Fruit fly (Drosophila melanogaster) whole organism, larva: Measurements from ENCODE around the gene dpp.

Experiments used
- noc ChIP-seq: fragments of 200-800 bp; sonication (Bioruptor generic); optimal IDR thresholded peaks from 3 replicates; lab custom pipeline; 2019; ENCODE audit warnings: missing biosample characterization, mild to moderate bottlenecking, missing genetic modification characterization, moderate library complexity

The dpp gene

dm6 chr2L:2492692-2493626, 64.8 kb downstream of the dpp start, which contains the start of gene oaf:
oaf (plus strand) TSS chr2L:2492955.
- peak; percentile 24 for TF ChIP-seq noc (tag; lab: Kevin White, UChicago)

- no peak for TF ChIP-seq noc (tag; lab: Kevin White, UChicago)
Observed at dm6 chr2L:2494515-2495098, 66.4 kb downstream of the dpp start.

dm6 chr2L:2501823-2502222, 73.7 kb downstream of the dpp start:
- no peak for TF ChIP-seq noc (tag; lab: Kevin White, UChicago)
